Worm (Caenorhabditis elegans): Measurements from ENCODE around the gene F21D5.6.

Gene F21D5.6

ce11 chrIV:8729636-8730035, 11.6 kb downstream of the F21D5.6 start:
- TF ChIP-seq lsy-2 (tag; optimal IDR thresholded peaks at IDR 0.05) (no peak), sma-9 (GFP tag; optimal IDR thresholded peaks at IDR 0.05) (peak; percentile 38), sma-9 (tag; optimal IDR thresholded peaks at IDR 0.05) (no peak), nhr-237 (tag; optimal IDR thresholded peaks at IDR 0.05) (no peak), crh-2 (tag; optimal IDR thresholded peaks at IDR 0.05) (peak; percentile 1), unc-55 (GFP tag; optimal IDR thresholded peaks at IDR 0.05) (no peak), fos-1 (tag; optimal IDR thresholded peaks at IDR 0.05) (peak; percentile 16)

- TF ChIP-seq nhr-129 (tag; optimal IDR thresholded peaks at IDR 0.05), result no peak
- TF ChIP-seq alr-1 (tag; optimal IDR thresholded peaks at IDR 0.05), result no peak
- TF ChIP-seq nhr-23 (tag; optimal IDR thresholded peaks at IDR 0.05), result no peak
- no peak for TF ChIP-seq elt-1 (tag; optimal IDR thresholded peaks at IDR 0.05)
- TF ChIP-seq ztf-11 (tag; optimal IDR thresholded peaks at IDR 0.05), result no peak
- TF ChIP-seq blmp-1 (tag; optimal IDR thresholded peaks at IDR 0.05; ENCODE audit: insufficient read depth), result no peak
- no peak for TF ChIP-seq lin-11 (tag; optimal IDR thresholded peaks at IDR 0.05)
- TF ChIP-seq mbf-1 (tag; optimal IDR thresholded peaks at IDR 0.05), result no peak
- no peak for TF ChIP-seq snpc-4 (tag; optimal IDR thresholded peaks at IDR 0.05)
Measured at ce11 chrIV:8728122-8728521, 13.1 kb downstream of the F21D5.6 start, which contains the start of gene otub-3. otub-3 (plus strand) TSS chrIV:8728177.

ce11 chrIV:8725345-8725744, 15.8 kb downstream of the F21D5.6 start, which contains the start of gene pgm-3:
pgm-3 (plus strand) TSS chrIV:8725722.
- no peak for TF ChIP-seq ztf-1 (GFP tag; conservative IDR thresholded peaks at IDR 0.05)
- TF ChIP-seq skn-1 (tag; optimal IDR thresholded peaks at IDR 0.05), result peak; percentile 20
- TF ChIP-seq fos-1 (tag; optimal IDR thresholded peaks at IDR 0.05), result peak; percentile 3
- TF ChIP-seq sma-3 (GFP tag; optimal IDR thresholded peaks at IDR 0.05), result no peak

ce11 chrIV:8724907-8725306, 16.3 kb downstream of the F21D5.6 start:
- TF ChIP-seq nhr-12 (tag; optimal IDR thresholded peaks at IDR 0.05) (no peak), ztf-1 (GFP tag; conservative IDR thresholded peaks at IDR 0.05) (no peak), nhr-6 (tag; optimal IDR thresholded peaks at IDR 0.05) (no peak), unc-55 (GFP tag; optimal IDR thresholded peaks at IDR 0.05) (no peak)

DNA sequence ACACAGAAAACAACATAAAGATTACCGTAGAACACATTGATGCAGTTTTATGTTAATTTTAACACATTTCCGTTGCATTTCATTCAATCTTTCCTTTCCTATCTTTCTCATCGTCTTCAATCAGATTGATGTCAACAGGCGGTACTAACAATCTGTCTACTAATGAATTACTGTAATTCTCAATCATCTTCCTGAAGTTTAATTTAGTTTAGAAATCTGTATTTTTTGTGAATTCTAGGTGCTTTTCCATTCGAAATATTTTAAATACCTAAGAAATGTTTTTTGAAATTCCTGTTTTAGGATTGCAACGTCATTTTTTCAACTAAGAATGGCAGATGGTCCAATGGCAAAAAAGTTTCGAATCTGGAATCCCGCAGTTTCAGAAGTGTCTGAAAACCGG, 17.5 kb downstream of the F21D5.6 start, which contains the start of gene F21D5.9:
F21D5.9 (plus strand) TSS at position 301 of the 400 bp plus-strand sequence.
- TF ChIP-seq fos-1 (tag; optimal IDR thresholded peaks at IDR 0.05) (no peak), lin-11 (tag; optimal IDR thresholded peaks at IDR 0.05) (no peak), crh-2 (tag; optimal IDR thresholded peaks at IDR 0.05) (no peak), alr-1 (tag; optimal IDR thresholded peaks at IDR 0.05) (no peak), snpc-4 (tag; optimal IDR thresholded peaks at IDR 0.05) (no peak), blmp-1 (tag; optimal IDR thresholded peaks at IDR 0.05; ENCODE audit: insufficient read depth) (no peak), mab-5 (tag; optimal IDR thresholded peaks at IDR 0.05) (no peak), mdl-1 (tag; optimal IDR thresholded peaks at IDR 0.05) (no peak), lin-39 (tag; optimal IDR thresholded peaks at IDR 0.05) (no peak), elt-1 (tag; optimal IDR thresholded peaks at IDR 0.05) (no peak), sem-4 (tag; optimal IDR thresholded peaks at IDR 0.05) (no peak)

- TF ChIP-seq snpc-4 (tag; optimal IDR thresholded peaks at IDR 0.05) (no peak), nhr-25 (tag; optimal IDR thresholded peaks at IDR 0.05) (no peak), nhr-237 (tag; optimal IDR thresholded peaks at IDR 0.05) (no peak), skn-1 (tag; optimal IDR thresholded peaks at IDR 0.05) (no peak), gmeb-1 (tag; optimal IDR thresholded peaks at IDR 0.05) (no peak), nhr-129 (tag; optimal IDR thresholded peaks at IDR 0.05) (no peak), aly-2 (tag; optimal IDR thresholded peaks at IDR 0.05) (no peak), lin-13 (GFP tag; optimal IDR thresholded peaks at IDR 0.05) (no peak), elt-3 (tag; optimal IDR thresholded peaks at IDR 0.05) (no peak), lin-11 (tag; optimal IDR thresholded peaks at IDR 0.05) (no peak), dmd-4 (tag; optimal IDR thresholded peaks at IDR 0.05) (no peak), mab-5 (tag; optimal IDR thresholded peaks at IDR 0.05) (no peak), egl-27 (tag; optimal IDR thresholded peaks at IDR 0.05) (no peak), nhr-11 (tag; optimal IDR thresholded peaks at IDR 0.05) (no peak)
Measured at ce11 chrIV:8722801-8723200, 18.4 kb downstream of the F21D5.6 start.
